Worm (Caenorhabditis elegans) whole organism, midembryonic: Measurements from ENCODE around the gene nspc-19.

Source experiments
- T22C8.4 ChIP-seq: fragments of 200-800 bp; sonication (Bioruptor generic); IDR thresholded peaks from 2 replicates; pipeline ENCODE4 v1.3.6; 2022; ENCODE audit warnings: missing genetic modification characterization, missing compliant biosample characterization
- flt-1 ChIP-seq: fragments of 200-800 bp; sonication (Bioruptor generic); IDR thresholded peaks from 2 replicates; pipeline ENCODE4 v1.3.6; 2022; ENCODE audit warnings: missing genetic modification characterization, missing compliant biosample characterization
- klf-2 ChIP-seq: fragments of 200-800 bp; sonication (Bioruptor generic); conservative IDR thresholded peaks from 2 replicates; pipeline ENCODE4 v1.3.6; 2022; ENCODE audit warnings: missing genetic modification reagents, missing genetic modification characterization, missing compliant biosample characterization
- med-1 ChIP-seq: sonication (generic microtip); optimal IDR thresholded peaks from 2 replicates; lab custom pipeline; 2017; ENCODE audit warnings: missing genetic modification characterization, mild to moderate bottlenecking, missing compliant biosample characterization, antibody characterized with exemption, missing genetic modification reagents; ENCODE audit not compliant: insufficient read depth
- ref-1 ChIP-seq: fragments of 200-800 bp; sonication (Bioruptor generic); conservative IDR thresholded peaks from 2 replicates; pipeline ENCODE4 v1.3.6; 2022; ENCODE audit warnings: missing genetic modification reagents, missing genetic modification characterization, missing compliant biosample characterization
- tab-1 ChIP-seq: fragments of 200-800 bp; sonication (Bioruptor generic); IDR thresholded peaks from 2 replicates; pipeline ENCODE4 v1.3.6; 2022; ENCODE audit warnings: missing genetic modification characterization, missing compliant biosample characterization
- ztf-29 ChIP-seq: fragments of 200-800 bp; sonication (Bioruptor generic); IDR thresholded peaks from 2 replicates; pipeline ENCODE4 v1.3.6; 2022; ENCODE audit warnings: missing genetic modification reagents, missing genetic modification characterization, missing compliant biosample characterization

ce11 chrX:14571277-14571676, 42.8 kb downstream of the nspc-19 start:
- no peak for TF ChIP-seq flt-1 (GFP tag; lab: Robert Waterston, UW)
- no peak for TF ChIP-seq ztf-29 (GFP tag; lab: Robert Waterston, UW)
- no peak for TF ChIP-seq tab-1
- TF ChIP-seq klf-2 (GFP tag; lab: Robert Waterston, UW) = no peak
- no peak for TF ChIP-seq ref-1 (GFP tag; lab: Robert Waterston, UW)
- TF ChIP-seq T22C8.4 (GFP tag; lab: Robert Waterston, UW) = no peak
- no peak for TF ChIP-seq med-1 (GFP tag; lab: Kevin White, UChicago)
